Fruit fly (Drosophila melanogaster): Measurements from ENCODE around the gene Gnmt.

dm6 chr3R:12699620-12700378, 25.4 kb downstream of the Gnmt start:
- TF ChIP-seq cnc (optimal IDR thresholded peaks at IDR 0.05) (no peak), kay (GFP tag; ENCODE audit: borderline replicate concordance) (no peak), ovo (GFP tag; optimal IDR thresholded peaks at IDR 0.05) (no peak), cic (GFP tag; optimal IDR thresholded peaks at IDR 0.05) (no peak), tj (GFP tag; optimal IDR thresholded peaks at IDR 0.05) (peak; percentile 39), CG5204 (GFP tag; optimal IDR thresholded peaks at IDR 0.05) (no peak), CG33017 (tag; optimal IDR thresholded peaks at IDR 0.05) (no peak), CG14711 (tag; optimal IDR thresholded peaks at IDR 0.05) (no peak), pad (GFP tag; optimal IDR thresholded peaks at IDR 0.05) (no peak), CG1620 (GFP tag; optimal IDR thresholded peaks at IDR 0.05) (no peak), Crg-1 (GFP tag; optimal IDR thresholded peaks at IDR 0.05) (no peak), toe (GFP tag; optimal IDR thresholded peaks at IDR 0.05) (no peak)

All from whole organism, adult.